Worm (Caenorhabditis elegans): Measurements from ENCODE around the gene abu-11.

abu-11 gene

DNA sequence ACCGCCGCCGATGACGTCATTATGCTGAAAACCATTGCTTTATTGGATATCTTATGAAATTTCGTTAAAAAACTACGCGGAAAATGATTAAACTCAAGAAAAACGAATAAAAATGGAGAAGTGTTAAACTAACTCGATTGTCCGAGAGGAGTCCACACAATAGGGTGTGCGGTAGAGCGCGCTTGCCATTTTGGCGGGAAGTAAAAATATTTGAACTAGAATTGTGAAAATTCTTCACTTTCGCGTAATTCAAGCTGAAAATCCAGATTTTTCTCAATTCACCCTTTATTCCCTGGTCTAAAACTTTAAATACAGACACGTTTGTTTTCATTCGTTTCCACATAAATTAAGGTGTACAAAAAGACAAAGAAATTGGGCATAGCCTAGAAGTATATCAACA, 22.2 kb upstream of the abu-11 start, which contains the start of gene F48A11.4 (continued):
- peak; percentile 99 for TF ChIP-seq aha-1 (tag)
- no peak for TF ChIP-seq egl-27 (tag; optimal IDR thresholded peaks at IDR 0.05)
- TF ChIP-seq madf-9 (GFP tag; conservative IDR thresholded peaks at IDR 0.05): peak; percentile 79

DNA sequence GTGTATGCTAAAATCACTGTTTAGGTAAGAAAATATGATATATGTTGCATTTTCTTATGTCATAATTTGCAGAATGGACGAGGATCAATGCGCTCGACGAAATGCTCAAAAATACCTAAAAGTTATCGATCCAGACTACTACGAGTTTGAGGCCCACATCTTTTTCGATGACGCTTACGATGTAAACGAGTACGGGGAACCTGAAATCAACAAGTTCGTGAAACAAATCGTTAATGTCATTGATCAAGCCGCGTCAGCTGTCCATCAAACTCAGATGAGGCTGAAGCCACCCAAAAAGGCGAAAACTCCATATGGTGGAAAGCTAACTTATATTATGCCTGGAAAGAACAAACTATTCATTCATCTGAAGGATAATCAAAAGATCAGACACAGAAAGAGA, 13.7 kb upstream of the abu-11 start:
- peak; percentile 92 for TF ChIP-seq aha-1 (tag)
- no peak for TF ChIP-seq arid-1 (GFP tag; conservative IDR thresholded peaks at IDR 0.05)

DNA sequence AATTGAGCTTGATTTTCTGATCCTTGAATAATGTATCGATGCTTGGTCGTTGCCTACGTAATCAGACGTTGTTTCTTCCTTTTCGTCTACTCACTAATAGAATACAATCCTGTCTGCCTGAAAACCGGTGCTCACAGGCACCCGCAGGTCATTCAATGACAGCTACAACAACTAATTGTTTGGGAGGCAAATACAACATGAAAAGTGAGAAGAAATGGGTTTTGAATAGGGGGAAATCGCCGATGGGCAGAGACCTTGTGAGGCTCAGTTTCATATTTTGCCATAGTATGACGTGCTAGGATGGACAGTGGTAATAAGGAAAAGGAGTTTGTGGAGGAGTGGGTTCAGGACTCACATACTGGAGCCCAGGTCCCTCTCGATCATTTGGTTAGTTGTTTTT, 2.3 kb upstream of the abu-11 start, which contains the start of gene chs-2:
TSS of gene chs-2 (plus strand) at position 301 of the 400 bp plus-strand sequence.
- no peak for TF ChIP-seq dve-1 (tag; optimal IDR thresholded peaks at IDR 0.05; ENCODE audit: insufficient read depth)
- TF ChIP-seq vab-7 (GFP tag; IDR thresholded peaks at IDR 0.05): no peak
- no peak for TF ChIP-seq daf-16 (GFP tag; optimal IDR thresholded peaks at IDR 0.05)
- no peak for TF ChIP-seq daf-16 (tag; optimal IDR thresholded peaks at IDR 0.05)
- no peak for TF ChIP-seq D1046.2 (GFP tag; IDR thresholded peaks at IDR 0.05)
- no peak for TF ChIP-seq daf-8 (GFP tag; IDR thresholded peaks at IDR 0.05)
- TF ChIP-seq lin-15B (tag; optimal IDR thresholded peaks at IDR 0.05): no peak
- no peak for TF ChIP-seq spr-3 (GFP tag; optimal IDR thresholded peaks at IDR 0.05)
- no peak for TF ChIP-seq zag-1 (tag; optimal IDR thresholded peaks at IDR 0.05)
- no peak for TF ChIP-seq ceh-20 (GFP tag; IDR thresholded peaks at IDR 0.05)
- TF ChIP-seq fos-1 (tag; optimal IDR thresholded peaks at IDR 0.05): no peak
- no peak for TF ChIP-seq F44E2.7 (GFP tag; IDR thresholded peaks at IDR 0.05)
- no peak for TF ChIP-seq mdl-1 (tag; optimal IDR thresholded peaks at IDR 0.05)
- no peak for TF ChIP-seq gei-8 (GFP tag; optimal IDR thresholded peaks at IDR 0.05)
- no peak for TF ChIP-seq ceh-32 (tag; optimal IDR thresholded peaks at IDR 0.05; ENCODE audit: poor library complexity)
- TF ChIP-seq unc-62 (GFP tag; optimal IDR thresholded peaks at IDR 0.05 in 1 of 2): no peak
- no peak for TF ChIP-seq unc-62 (tag; optimal IDR thresholded peaks at IDR 0.05)
- TF ChIP-seq daf-19 (GFP tag; conservative IDR thresholded peaks at IDR 0.05): no peak
- TF ChIP-seq php-3 (GFP tag; IDR thresholded peaks at IDR 0.05): no peak

DNA sequence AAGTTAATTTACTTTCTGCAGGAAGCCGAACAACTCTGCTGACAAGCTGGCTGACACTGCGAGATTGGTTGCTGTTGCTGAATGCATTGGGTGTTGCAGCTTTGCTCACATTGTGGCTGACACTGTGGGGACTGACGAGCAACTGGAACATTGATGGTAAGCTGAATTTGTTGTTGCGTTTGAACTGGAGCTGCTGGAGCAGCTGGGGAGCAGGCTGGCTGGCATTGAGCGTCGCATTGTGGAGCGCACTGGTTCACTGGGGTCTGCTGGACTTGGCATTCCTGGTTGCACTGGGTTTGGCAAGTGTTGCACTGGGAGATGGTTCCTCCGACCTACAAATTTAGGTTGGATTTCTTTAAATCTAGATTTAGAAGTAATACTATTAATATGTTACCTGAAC, 1.8 kb downstream of the abu-11 start:
- TF ChIP-seq F49E8.2 (tag; optimal IDR thresholded peaks at IDR 0.05; ENCODE audit: borderline replicate concordance): no peak
- TF ChIP-seq aha-1 (tag): peak; percentile 13
- TF ChIP-seq D1046.2 (GFP tag; IDR thresholded peaks at IDR 0.05): no peak
- TF ChIP-seq ceh-20 (GFP tag; IDR thresholded peaks at IDR 0.05): no peak
- TF ChIP-seq zfp-3 (GFP tag; conservative IDR thresholded peaks at IDR 0.05): no peak
- no peak for TF ChIP-seq mxl-3 (GFP tag; optimal IDR thresholded peaks at IDR 0.05)
- TF ChIP-seq set-16 (GFP tag; IDR thresholded peaks at IDR 0.05): peak; percentile 52; the same call in 1 of the 2 replicates

DNA sequence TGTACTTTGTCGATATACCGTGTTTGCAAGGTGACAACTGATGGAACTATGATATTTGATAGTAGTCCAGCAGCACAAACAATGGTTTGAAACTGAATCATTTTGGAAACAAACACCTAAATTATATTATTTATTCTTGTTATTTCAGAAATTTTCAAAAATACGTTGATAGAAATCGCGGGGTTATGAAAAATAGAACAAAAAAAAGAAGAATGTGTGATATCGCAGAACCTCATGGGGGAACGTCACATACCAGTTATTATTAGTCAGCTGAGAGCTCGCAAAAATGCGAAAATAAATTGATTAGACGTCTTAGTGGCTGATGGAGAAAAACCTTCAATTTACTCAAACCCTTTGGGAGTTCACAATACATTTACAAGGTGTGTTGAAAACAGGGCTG, 5.4 kb downstream of the abu-11 start, which contains the start of gene T01D1.5:
TSS of gene T01D1.5 (minus strand) at position 101 of the 400 bp plus-strand sequence.
- TF ChIP-seq aha-1 (tag): peak; percentile 38
- TF ChIP-seq ceh-28 (tag; optimal IDR thresholded peaks at IDR 0.05): no peak

DNA sequence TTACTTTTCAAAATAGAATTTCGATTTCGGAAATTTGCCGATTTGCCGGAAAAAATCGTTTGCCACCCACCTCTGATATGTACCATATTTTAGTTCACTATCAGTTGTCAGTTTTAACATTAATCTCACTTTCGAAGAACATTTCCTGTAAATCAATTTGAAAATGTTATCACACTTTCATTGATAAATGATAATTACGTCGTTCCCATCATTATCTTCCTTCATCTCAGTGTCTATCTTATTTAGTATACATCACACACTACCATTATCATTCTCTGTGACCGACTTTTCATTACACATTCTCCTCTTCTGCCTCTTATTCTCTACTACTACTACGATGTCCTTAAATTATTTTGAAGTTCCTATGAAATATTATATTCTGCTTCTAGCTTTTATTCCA, 7.9 kb downstream of the abu-11 start, which contains the start of gene T01D1.8:
TSS of gene T01D1.8 (plus strand) at position 236 of the 400 bp plus-strand sequence.
- TF ChIP-seq mxl-2 (GFP tag; conservative IDR thresholded peaks at IDR 0.05) (no peak), nhr-28 (tag; optimal IDR thresholded peaks at IDR 0.05) (peak; percentile 17)

DNA sequence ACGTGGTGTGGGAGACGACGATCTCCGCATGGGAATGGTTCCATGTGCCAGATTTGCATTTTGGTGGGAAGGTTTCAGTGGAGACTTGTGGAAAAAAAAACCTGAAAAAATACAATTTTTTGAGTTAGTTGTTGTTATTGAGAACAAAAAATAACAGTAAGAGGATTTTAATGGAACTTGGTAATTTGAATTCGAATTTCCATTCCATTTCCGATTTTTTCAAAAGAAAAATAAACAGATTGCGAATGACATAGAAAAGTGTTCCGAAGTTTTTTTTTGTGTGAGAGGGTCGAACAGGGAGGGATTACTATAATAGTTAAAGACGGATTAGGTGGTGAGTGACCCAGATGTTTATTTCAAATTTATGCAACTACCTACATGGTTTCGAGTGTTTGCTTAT, 15.4 kb downstream of the abu-11 start, which contains the start of gene T01D1.4:
TSS of gene T01D1.4 (minus strand) at position 101 of the 400 bp plus-strand sequence.
- no peak for TF ChIP-seq unc-130 (GFP tag; optimal IDR thresholded peaks at IDR 0.05)
- TF ChIP-seq hlh-11 (tag; optimal IDR thresholded peaks at IDR 0.05): no peak
- TF ChIP-seq lsy-2 (tag; optimal IDR thresholded peaks at IDR 0.05): no peak
- no peak for TF ChIP-seq pha-4 (GFP tag; IDR thresholded peaks at IDR 0.05)
- TF ChIP-seq pha-4 (tag; optimal IDR thresholded peaks at IDR 0.05): no peak
- TF ChIP-seq F37D6.2 (tag; optimal IDR thresholded peaks at IDR 0.05): no peak
- TF ChIP-seq php-3 (GFP tag; IDR thresholded peaks at IDR 0.05): no peak
- no peak for TF ChIP-seq mep-1 (tag; optimal IDR thresholded peaks at IDR 0.05)

Measured in whole organism, L4 larva.